Fruit fly (Drosophila melanogaster) whole organism, embryonic: ENCODE results near the gene CG11379.

Experiments used
- CG4820 ChIP-seq: fragments of 200-800 bp; sonication (Bioruptor generic); optimal IDR thresholded peaks from 3 replicates; lab custom pipeline; 2016; ENCODE audit warnings: missing biosample characterization, missing genetic modification characterization
- pho ChIP-seq: fragments of 200-800 bp; sonication (Bioruptor generic); optimal IDR thresholded peaks from 2 replicates; lab custom pipeline; 2016; ENCODE audit warnings: missing biosample characterization, missing genetic modification characterization
- zfh2 ChIP-seq: fragments of 200-800 bp; sonication (Bioruptor generic); optimal IDR thresholded peaks from 2 replicates; lab custom pipeline; 2016; ENCODE audit warnings: missing biosample characterization, missing genetic modification characterization

- no peak for TF ChIP-seq CG4820 (GFP tag; lab: Kevin White, UChicago)
- TF ChIP-seq zfh2 (GFP tag; lab: Kevin White, UChicago), result no peak
- TF ChIP-seq pho (GFP tag; lab: Kevin White, UChicago), result no peak
These were observed 35.0 kb downstream of the CG11379 start, which contains the start of gene CG11398 for dm6 chrX:1215000-1215399.
